In the genomic region with DNA sequence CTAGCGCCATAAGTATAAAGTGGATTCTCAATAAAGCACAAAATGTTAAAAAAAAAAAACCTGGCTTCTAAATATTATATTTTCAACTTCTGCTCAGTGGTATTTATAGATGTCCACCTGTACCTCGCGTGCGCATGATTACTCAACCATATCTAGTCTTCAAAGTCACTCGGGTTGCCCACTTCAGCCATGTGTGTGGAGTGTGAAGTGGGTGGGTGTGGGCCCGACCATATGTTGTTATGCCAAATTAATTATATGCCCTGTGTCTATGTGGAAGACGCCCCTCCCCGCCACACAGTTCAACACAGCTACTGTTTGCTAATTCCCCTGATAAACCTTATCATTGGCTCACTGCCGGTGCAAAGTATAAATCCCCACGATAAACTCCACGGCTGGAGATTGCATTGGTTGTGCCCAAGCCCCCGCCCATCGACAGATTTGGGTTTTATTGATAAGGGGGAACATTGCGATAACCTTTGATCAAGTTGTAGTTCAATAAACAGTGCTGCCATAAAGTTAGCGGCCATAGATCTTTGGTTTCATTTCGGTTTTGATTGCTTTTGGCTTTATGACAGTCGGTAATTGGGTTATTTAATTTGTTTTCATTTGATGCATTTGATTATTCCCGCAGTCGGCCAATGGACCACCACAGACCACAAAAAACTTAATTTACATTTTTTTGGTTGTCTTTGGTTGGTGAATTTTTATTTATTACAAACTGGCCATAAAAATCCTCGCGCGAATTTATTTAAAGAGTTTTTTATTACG, we compare ENCODE assay signal across 4 fruit fly cellular contexts.
TF ChIP-seq lines count a peak whose summit lies in the region.

No protein-coding gene starts in this region.

- no peak for TF ChIP-seq CTCF in whole organism, embryonic (GFP tag; optimal IDR thresholded peaks at IDR 0.05; lab: Kevin White, UChicago)

TF ChIP-seq in whole organism, adult, 20 proteins besides CTCF, POLR2A, EP300 and RAD21:
- TF ChIP-seq CG7045 (GFP tag; optimal IDR thresholded peaks at IDR 0.05; lab: Kevin White, UChicago) (no peak), pad (GFP tag; optimal IDR thresholded peaks at IDR 0.05; lab: Kevin White, UChicago) (no peak), CG5204 (GFP tag; optimal IDR thresholded peaks at IDR 0.05; lab: Kevin White, UChicago) (no peak), Hr96 (GFP tag; optimal IDR thresholded peaks at IDR 0.05; lab: Kevin White, UChicago) (peak; percentile 34), CG33017 (tag; optimal IDR thresholded peaks at IDR 0.05; lab: Kevin White, UChicago) (no peak), CG14711 (tag; optimal IDR thresholded peaks at IDR 0.05; lab: Kevin White, UChicago) (no peak), CG7101 (tag; optimal IDR thresholded peaks at IDR 0.05; lab: Kevin White, UChicago) (no peak), toe (GFP tag; optimal IDR thresholded peaks at IDR 0.05; lab: Kevin White, UChicago) (no peak), bab1 (GFP tag; optimal IDR thresholded peaks at IDR 0.05; lab: Kevin White, UChicago) (no peak), CG1620 (GFP tag; optimal IDR thresholded peaks at IDR 0.05; lab: Kevin White, UChicago) (no peak), Crg-1 (GFP tag; optimal IDR thresholded peaks at IDR 0.05; lab: Kevin White, UChicago) (no peak), kay (GFP tag; lab: Kevin White, UChicago; ENCODE audit: borderline replicate concordance) (peak; percentile 20)

TF ChIP-seq in whole organism, embryonic, 481 proteins besides CTCF, POLR2A, EP300 and RAD21 (continues in another document):
- TF ChIP-seq CG11695 (GFP tag; IDR thresholded peaks at IDR 0.05; lab: Robert Waterston, UW) (no peak), Lim3 (GFP tag; IDR thresholded peaks at IDR 0.05; lab: Robert Waterston, UW) (0 out of 2 replicates have a peak, but pooled peaks have one; percentile 20), sqz (GFP tag; optimal IDR thresholded peaks at IDR 0.05; lab: Kevin White, UChicago) (no peak), CHES-1-like (GFP tag; optimal IDR thresholded peaks at IDR 0.05; lab: Kevin White, UChicago) (no peak), YL-1 (GFP tag; optimal IDR thresholded peaks at IDR 0.05; lab: Kevin White, UChicago) (no peak), dm (GFP tag; optimal IDR thresholded peaks at IDR 0.05; lab: Kevin White, UChicago) (no peak), Rx (GFP tag; IDR thresholded peaks at IDR 0.05; lab: Robert Waterston, UW) (no peak), lmd (GFP tag; IDR thresholded peaks at IDR 0.05; lab: Robert Waterston, UW) (no peak; the same call in 1 of the 2 replicates), CG34376 (GFP tag; optimal IDR thresholded peaks at IDR 0.05; lab: Kevin White, UChicago) (peak; percentile 88), gro (GFP tag; optimal IDR thresholded peaks at IDR 0.05; lab: Kevin White, UChicago) (no peak), vvl (GFP tag; IDR thresholded peaks at IDR 0.05; lab: Robert Waterston, UW) (no peak), sug (tag; optimal IDR thresholded peaks at IDR 0.05; lab: Kevin White, UChicago) (peak; percentile 71), CG9727 (GFP tag; optimal IDR thresholded peaks at IDR 0.05; lab: Kevin White, UChicago) (no peak), sens-2 (GFP tag; IDR thresholded peaks at IDR 0.05; lab: Robert Waterston, UW) (peak; percentile 26; the same call in 1 of the 2 replicates), p53 (GFP tag; optimal IDR thresholded peaks at IDR 0.05; lab: Kevin White, UChicago) (no peak), rib (GFP tag; IDR thresholded peaks at IDR 0.05; lab: Robert Waterston, UW) (peak; percentile 61; the same call in 1 of the 2 replicates), Drgx (GFP tag; IDR thresholded peaks at IDR 0.05; lab: Robert Waterston, UW) (0 out of 2 replicates have a peak, but pooled peaks have one; percentile 11), CG2199 (GFP tag; IDR thresholded peaks at IDR 0.05; lab: Robert Waterston, UW) (no peak), Hey (tag; optimal IDR thresholded peaks at IDR 0.05; lab: Kevin White, UChicago) (peak; percentile 71), CG12236 (GFP tag; optimal IDR thresholded peaks at IDR 0.05; lab: Kevin White, UChicago) (no peak), row (GFP tag; IDR thresholded peaks at IDR 0.05; lab: Robert Waterston, UW) (peak; percentile 51; the same call in 2 of the 3 replicates), Atf6 (GFP tag; IDR thresholded peaks at IDR 0.05; lab: Robert Waterston, UW) (no peak), HmgD (GFP tag; optimal IDR thresholded peaks at IDR 0.05; lab: Kevin White, UChicago) (no peak)

TF ChIP-seq in whole organism, prepupa, 60 proteins besides CTCF, POLR2A, EP300 and RAD21 (continues in another document):
- TF ChIP-seq Gug (GFP tag; IDR thresholded peaks at IDR 0.05; lab: Robert Waterston, UW) (no peak), CG6854 (GFP tag; optimal IDR thresholded peaks at IDR 0.05; lab: Kevin White, UChicago) (no peak), CG11294 (GFP tag; IDR thresholded peaks at IDR 0.05; lab: Robert Waterston, UW) (no peak), Met (GFP tag; optimal IDR thresholded peaks at IDR 0.05; lab: Kevin White, UChicago) (no peak), esn (GFP tag; optimal IDR thresholded peaks at IDR 0.05; lab: Kevin White, UChicago) (no peak), CG11762 (GFP tag; optimal IDR thresholded peaks at IDR 0.05; lab: Kevin White, UChicago; ENCODE audit: insufficient read depth) (no peak), OdsH (GFP tag; optimal IDR thresholded peaks at IDR 0.05; lab: Kevin White, UChicago) (no peak), Hr39 (GFP tag; optimal IDR thresholded peaks at IDR 0.05; lab: Kevin White, UChicago) (peak; percentile 2), CG31627 (GFP tag; optimal IDR thresholded peaks at IDR 0.05; lab: Kevin White, UChicago) (no peak), CG16779 (tag; optimal IDR thresholded peaks at IDR 0.05; lab: Kevin White, UChicago) (no peak), CG3919 (GFP tag; optimal IDR thresholded peaks at IDR 0.05; lab: Kevin White, UChicago) (no peak), CG6808 (GFP tag; optimal IDR thresholded peaks at IDR 0.05; lab: Kevin White, UChicago) (no peak), CG9139 (GFP tag; optimal IDR thresholded peaks at IDR 0.05; lab: Kevin White, UChicago) (no peak), CG1621 (tag; optimal IDR thresholded peaks at IDR 0.05; lab: Kevin White, UChicago) (no peak), Sox102F (GFP tag; optimal IDR thresholded peaks at IDR 0.05; lab: Kevin White, UChicago) (no peak), CG7368 (GFP tag; optimal IDR thresholded peaks at IDR 0.05; lab: Kevin White, UChicago) (no peak), CG3032 (tag; optimal IDR thresholded peaks at IDR 0.05; lab: Kevin White, UChicago) (no peak), CG6792 (GFP tag; optimal IDR thresholded peaks at IDR 0.05; lab: Kevin White, UChicago) (no peak), Eip75B (GFP tag; optimal IDR thresholded peaks at IDR 0.05; lab: Kevin White, UChicago) (no peak), Hr38 (GFP tag; optimal IDR thresholded peaks at IDR 0.05; lab: Kevin White, UChicago) (no peak), pdm3 (GFP tag; optimal IDR thresholded peaks at IDR 0.05; lab: Kevin White, UChicago) (no peak), Sox15 (GFP tag; optimal IDR thresholded peaks at IDR 0.05; lab: Kevin White, UChicago) (no peak), acj6 (GFP tag; optimal IDR thresholded peaks at IDR 0.05; lab: Kevin White, UChicago) (no peak), net (GFP tag; optimal IDR thresholded peaks at IDR 0.05; lab: Kevin White, UChicago) (no peak), CG8319 (GFP tag; optimal IDR thresholded peaks at IDR 0.05; lab: Kevin White, UChicago) (no peak), topi (GFP tag; optimal IDR thresholded peaks at IDR 0.05; lab: Kevin White, UChicago) (no peak), CG8119 (GFP tag; IDR thresholded peaks at IDR 0.05; lab: Robert Waterston, UW) (no peak)

TF ChIP-seq in whole organism, wandering third instar larva, 38 proteins besides CTCF, POLR2A, EP300 and RAD21:
- TF ChIP-seq Hnf4 (GFP tag; optimal IDR thresholded peaks at IDR 0.05; lab: Kevin White, UChicago) (peak; percentile 49), Abd-B (GFP tag; optimal IDR thresholded peaks at IDR 0.05; lab: Kevin White, UChicago) (no peak), Rel (GFP tag; optimal IDR thresholded peaks at IDR 0.05; lab: Kevin White, UChicago) (no peak), Rel (tag; optimal IDR thresholded peaks at IDR 0.05; lab: Kevin White, UChicago) (peak; percentile 52), dsf (GFP tag; optimal IDR thresholded peaks at IDR 0.05; lab: Kevin White, UChicago; ENCODE audit: borderline replicate concordance) (no peak), jim (GFP tag; optimal IDR thresholded peaks at IDR 0.05; lab: Kevin White, UChicago) (no peak), h (GFP tag; optimal IDR thresholded peaks at IDR 0.05; lab: Kevin White, UChicago) (peak; percentile 24), Myc (optimal IDR thresholded peaks at IDR 0.05; lab: Kevin White, UChicago) (no peak), rgr (GFP tag; optimal IDR thresholded peaks at IDR 0.05; lab: Kevin White, UChicago) (peak; percentile 0), Vsx2 (GFP tag; optimal IDR thresholded peaks at IDR 0.05; lab: Kevin White, UChicago; ENCODE audit: partially characterized antibody) (no peak), br (GFP tag; optimal IDR thresholded peaks at IDR 0.05; lab: Kevin White, UChicago) (peak; percentile 11), Hr83 (GFP tag; optimal IDR thresholded peaks at IDR 0.05; lab: Kevin White, UChicago; ENCODE audit: poor library complexity, severe bottlenecking) (peak; percentile 29), dmrt93B (GFP tag; optimal IDR thresholded peaks at IDR 0.05; lab: Kevin White, UChicago) (no peak)
